Worm (Caenorhabditis elegans) whole organism, mixed stage, embryonic: ENCODE data around the gene F47B7.4.

Experiments used
- blmp-1 ChIP-seq: fragments of 150-350 bp; optimal IDR thresholded peaks from 2 replicates; lab custom pipeline; 2014; ENCODE audit warnings: missing biosample characterization, missing genetic modification characterization
- ceh-39 ChIP-seq: fragments of 150-350 bp; optimal IDR thresholded peaks from 2 replicates; lab custom pipeline; 2014; ENCODE audit warnings: missing biosample characterization, missing genetic modification characterization
- ceh-43 ChIP-seq: fragments of 200-800 bp; sonication (Bioruptor generic); optimal IDR thresholded peaks from 2 replicates; lab custom pipeline; 2018; ENCODE audit warnings: mild to moderate bottlenecking, missing genetic modification characterization, moderate library complexity, missing compliant biosample characterization
- ces-1 ChIP-seq: fragments of 150-350 bp; optimal IDR thresholded peaks from 2 replicates; lab custom pipeline; 2014; ENCODE audit warnings: missing biosample characterization, missing genetic modification reagents, missing genetic modification characterization
- cnd-1 ChIP-seq: fragments of 200-800 bp; sonication (Bioruptor generic); optimal IDR thresholded peaks from 2 replicates; lab custom pipeline; 2018; ENCODE audit warnings: mild to moderate bottlenecking, missing genetic modification characterization, missing compliant biosample characterization
- drap-1 ChIP-seq: fragments of 200-800 bp; sonication (Bioruptor generic); optimal IDR thresholded peaks from 3 replicates; lab custom pipeline; 2018; ENCODE audit warnings: mild to moderate bottlenecking, missing genetic modification characterization, missing compliant biosample characterization
- elt-1 ChIP-seq: sonication (generic microtip); optimal IDR thresholded peaks from 2 replicates; lab custom pipeline; 2017; ENCODE audit warnings: missing genetic modification characterization, mild to moderate bottlenecking, missing compliant biosample characterization, antibody characterized with exemption, moderate library complexity, borderline replicate concordance; ENCODE audit not compliant: insufficient read depth
- elt-3 ChIP-seq: fragments of 150-350 bp; optimal IDR thresholded peaks from 2 replicates; lab custom pipeline; 2014; ENCODE audit warnings: missing biosample characterization, missing genetic modification characterization
- ham-2 ChIP-seq: fragments of 200-800 bp; sonication (Bioruptor generic); optimal IDR thresholded peaks from 2 replicates; lab custom pipeline; 2018; ENCODE audit warnings: mild to moderate bottlenecking, missing genetic modification characterization, missing compliant biosample characterization
- hlh-1 ChIP-seq: fragments of 150-350 bp; optimal IDR thresholded peaks from 2 replicates; lab custom pipeline; 2014; ENCODE audit warnings: missing biosample characterization, missing genetic modification reagents, missing genetic modification characterization
- lin-13 ChIP-seq: fragments of 150-350 bp; optimal IDR thresholded peaks from 2 replicates; lab custom pipeline; 2014; ENCODE audit warnings: missing biosample characterization, missing genetic modification characterization
- lsy-2 ChIP-seq: fragments of 150-350 bp; optimal IDR thresholded peaks from 2 replicates; lab custom pipeline; 2014; ENCODE audit warnings: missing biosample characterization, missing genetic modification characterization
- mab-5 ChIP-seq: fragments of 150-350 bp; optimal IDR thresholded peaks from 2 replicates; lab custom pipeline; 2014; ENCODE audit warnings: missing biosample characterization, missing genetic modification characterization
- mep-1 ChIP-seq: fragments of 150-350 bp; optimal IDR thresholded peaks from 2 replicates; lab custom pipeline; 2017; ENCODE audit warnings: missing biosample characterization, missing genetic modification reagents, missing genetic modification characterization, inconsistent platforms
- mls-2 ChIP-seq: sonication (generic microtip); optimal IDR thresholded peaks from 2 replicates; lab custom pipeline; 2016; ENCODE audit warnings: mild to moderate bottlenecking, missing genetic modification characterization, moderate library complexity, missing compliant biosample characterization
- nhr-2 ChIP-seq: fragments of 150-350 bp; optimal IDR thresholded peaks from 2 replicates; lab custom pipeline; 2014; ENCODE audit warnings: missing biosample characterization, missing genetic modification characterization
- nhr-237 ChIP-seq: fragments of 150-350 bp; optimal IDR thresholded peaks from 2 replicates; lab custom pipeline; 2014; ENCODE audit warnings: missing biosample characterization, missing genetic modification characterization
- pha-4 ChIP-seq: fragments of 150-350 bp; optimal IDR thresholded peaks from 2 replicates; lab custom pipeline; 2018; ENCODE audit warnings: missing biosample characterization, missing genetic modification reagents, missing genetic modification characterization
- sem-2 ChIP-seq: fragments of 200-800 bp; sonication (Bioruptor generic); optimal IDR thresholded peaks from 2 replicates; lab custom pipeline; 2018; ENCODE audit warnings: mild to moderate bottlenecking, missing genetic modification characterization, missing compliant biosample characterization
- snpc-4 ChIP-seq: fragments of 150-350 bp; optimal IDR thresholded peaks from 2 replicates; lab custom pipeline; 2014; ENCODE audit warnings: missing biosample characterization, missing genetic modification characterization
- sptf-1 ChIP-seq: sonication (generic microtip); optimal IDR thresholded peaks from 2 replicates; lab custom pipeline; 2017; ENCODE audit warnings: mild to moderate bottlenecking, missing genetic modification characterization, moderate library complexity, missing compliant biosample characterization
- tbx-8 ChIP-seq: fragments of 200-800 bp; sonication (Bioruptor generic); optimal IDR thresholded peaks from 2 replicates; lab custom pipeline; 2018; ENCODE audit warnings: mild to moderate bottlenecking, missing genetic modification characterization, moderate library complexity, missing compliant biosample characterization
- unc-120 ChIP-seq: sonication (generic microtip); optimal IDR thresholded peaks from 2 replicates; lab custom pipeline; 2017; ENCODE audit warnings: missing genetic modification characterization, missing compliant biosample characterization; ENCODE audit not compliant: poor library complexity, severe bottlenecking
- unc-39 ChIP-seq: fragments of 150-350 bp; optimal IDR thresholded peaks from 2 replicates; lab custom pipeline; 2014; ENCODE audit warnings: missing biosample characterization, missing genetic modification characterization
- unc-62 ChIP-seq: fragments of 150-350 bp; optimal IDR thresholded peaks from 2 replicates; lab custom pipeline; 2014; ENCODE audit warnings: missing biosample characterization, missing genetic modification reagents, missing genetic modification characterization
- zip-8 ChIP-seq: fragments of 150-350 bp; optimal IDR thresholded peaks from 2 replicates; lab custom pipeline; 2014; ENCODE audit warnings: missing biosample characterization, missing genetic modification characterization
- ztf-11 ChIP-seq: fragments of 150-350 bp; optimal IDR thresholded peaks from 2 replicates; lab custom pipeline; 2014; ENCODE audit warnings: missing biosample characterization, missing genetic modification characterization

Gene F47B7.4

ce11 chrX:3791098-3791497, 24.6 kb upstream of the F47B7.4 start:
- no peak for TF ChIP-seq ces-1 (GFP tag; lab: Kevin White, UChicago)
- no peak for TF ChIP-seq lin-13 (tag; lab: Kevin White, UChicago)
- no peak for TF ChIP-seq ztf-11

- TF ChIP-seq nhr-237 (tag; lab: Kevin White, UChicago) (peak; percentile 13), ceh-43 (GFP tag; lab: Kevin White, UChicago) (no peak), hlh-1 (no peak)
- TF ChIP-seq, all 35 proteins: peak for 1
These were observed 22.0 kb upstream of the F47B7.4 start for ce11 chrX:3788483-3788882.

- peak; percentile 69 for TF ChIP-seq unc-62 (GFP tag; lab: Kevin White, UChicago)
- TF ChIP-seq unc-120: peak; percentile 49
- peak; percentile 60 for TF ChIP-seq nhr-2 (tag; lab: Kevin White, UChicago)
- no peak for TF ChIP-seq sem-2 (GFP tag; lab: Kevin White, UChicago)
- TF ChIP-seq ham-2 (GFP tag; lab: Kevin White, UChicago): peak; percentile 1
- TF ChIP-seq sptf-1 (tag; lab: Kevin White, UChicago): peak; percentile 41
- peak; percentile 8 for TF ChIP-seq hlh-1
- no peak for TF ChIP-seq zip-8 (tag; lab: Kevin White, UChicago)
- TF ChIP-seq, all 35 proteins: peak for 6
These were observed 21.1 kb upstream of the F47B7.4 start, which contains the start of gene pmpl-1 for ce11 chrX:3787431-3788076. Gene pmpl-1, plus strand, starts transcription at chrX:3788026.

ce11 chrX:3785111-3785808, 18.8 kb upstream of the F47B7.4 start:
- TF ChIP-seq tbx-8 (GFP tag; lab: Kevin White, UChicago) (no peak), lin-13 (tag; lab: Kevin White, UChicago) (no peak), drap-1 (GFP tag; lab: Kevin White, UChicago) (no peak), hlh-1 (peak; percentile 4), elt-1 (tag; lab: Kevin White, UChicago) (no peak)
- TF ChIP-seq, all 35 proteins: peak for 1

- TF ChIP-seq elt-3: no peak
- TF ChIP-seq cnd-1 (tag; lab: Kevin White, UChicago): no peak
- no peak for TF ChIP-seq pha-4
- no peak for TF ChIP-seq ceh-43 (GFP tag; lab: Kevin White, UChicago)
- TF ChIP-seq hlh-1: no peak
- TF ChIP-seq ham-2 (GFP tag; lab: Kevin White, UChicago): no peak
- no peak for TF ChIP-seq mab-5 (tag; lab: Kevin White, UChicago)
- TF ChIP-seq, all 35 proteins: peak for 0
These were observed 17.2 kb upstream of the F47B7.4 start for ce11 chrX:3783659-3784058.

ce11 chrX:3781040-3781439, 14.6 kb upstream of the F47B7.4 start, which contains the start of gene marg-1:
Gene marg-1, minus strand, starts transcription at chrX:3781140.
- no peak for TF ChIP-seq unc-62 (GFP tag; lab: Kevin White, UChicago)
- no peak for TF ChIP-seq mep-1 (tag; lab: Kevin White, UChicago)
- TF ChIP-seq mls-2: no peak
- no peak for TF ChIP-seq tbx-8 (GFP tag; lab: Kevin White, UChicago)
- TF ChIP-seq sptf-1 (tag; lab: Kevin White, UChicago): no peak
- TF ChIP-seq unc-39 (tag; lab: Kevin White, UChicago): no peak
- TF ChIP-seq ces-1 (GFP tag; lab: Kevin White, UChicago): no peak
- no peak for TF ChIP-seq ceh-39 (tag; lab: Kevin White, UChicago)
- TF ChIP-seq snpc-4 (tag; lab: Kevin White, UChicago): no peak

ce11 chrX:3773233-3773632, 6.8 kb upstream of the F47B7.4 start:
- no peak for TF ChIP-seq pha-4
- TF ChIP-seq lsy-2 (tag; lab: Kevin White, UChicago): no peak
- no peak for TF ChIP-seq hlh-1
- no peak for TF ChIP-seq mls-2
- TF ChIP-seq blmp-1 (tag; lab: Kevin White, UChicago): peak; percentile 28
